Worm (Caenorhabditis elegans) whole organism, midembryonic: ENCODE results near the gene C47D12.5.
"Not testable (repeated sequence)": the region's sequence is repeated elsewhere in the genome, so short reads cannot be mapped to it uniquely, and the experiment has no call there.

Experiments used
- T22C8.4 ChIP-seq: fragments of 200-800 bp; sonication (Bioruptor generic); IDR thresholded peaks from 2 replicates; pipeline ENCODE4 v1.3.6; 2022; ENCODE audit warnings: missing genetic modification characterization, missing compliant biosample characterization
- cog-1 ChIP-seq: sonication (generic microtip); optimal IDR thresholded peaks from 2 replicates; lab custom pipeline; 2016; ENCODE audit warnings: missing genetic modification characterization, missing compliant biosample characterization
- flt-1 ChIP-seq: fragments of 200-800 bp; sonication (Bioruptor generic); IDR thresholded peaks from 2 replicates; pipeline ENCODE4 v1.3.6; 2022; ENCODE audit warnings: missing genetic modification characterization, missing compliant biosample characterization
- klf-2 ChIP-seq: fragments of 200-800 bp; sonication (Bioruptor generic); conservative IDR thresholded peaks from 2 replicates; pipeline ENCODE4 v1.3.6; 2022; ENCODE audit warnings: missing genetic modification reagents, missing genetic modification characterization, missing compliant biosample characterization
- ref-1 ChIP-seq: fragments of 200-800 bp; sonication (Bioruptor generic); conservative IDR thresholded peaks from 2 replicates; pipeline ENCODE4 v1.3.6; 2022; ENCODE audit warnings: missing genetic modification reagents, missing genetic modification characterization, missing compliant biosample characterization
- tab-1 ChIP-seq: fragments of 200-800 bp; sonication (Bioruptor generic); IDR thresholded peaks from 2 replicates; pipeline ENCODE4 v1.3.6; 2022; ENCODE audit warnings: missing genetic modification characterization, missing compliant biosample characterization
- ztf-23 ChIP-seq: fragments of 200-800 bp; sonication (Bioruptor generic); IDR thresholded peaks from 2 replicates; pipeline ENCODE4 v1.3.6; 2022; ENCODE audit warnings: missing genetic modification reagents, missing genetic modification characterization, missing compliant biosample characterization
- ztf-29 ChIP-seq: fragments of 200-800 bp; sonication (Bioruptor generic); IDR thresholded peaks from 2 replicates; pipeline ENCODE4 v1.3.6; 2022; ENCODE audit warnings: missing genetic modification reagents, missing genetic modification characterization, missing compliant biosample characterization

DNA sequence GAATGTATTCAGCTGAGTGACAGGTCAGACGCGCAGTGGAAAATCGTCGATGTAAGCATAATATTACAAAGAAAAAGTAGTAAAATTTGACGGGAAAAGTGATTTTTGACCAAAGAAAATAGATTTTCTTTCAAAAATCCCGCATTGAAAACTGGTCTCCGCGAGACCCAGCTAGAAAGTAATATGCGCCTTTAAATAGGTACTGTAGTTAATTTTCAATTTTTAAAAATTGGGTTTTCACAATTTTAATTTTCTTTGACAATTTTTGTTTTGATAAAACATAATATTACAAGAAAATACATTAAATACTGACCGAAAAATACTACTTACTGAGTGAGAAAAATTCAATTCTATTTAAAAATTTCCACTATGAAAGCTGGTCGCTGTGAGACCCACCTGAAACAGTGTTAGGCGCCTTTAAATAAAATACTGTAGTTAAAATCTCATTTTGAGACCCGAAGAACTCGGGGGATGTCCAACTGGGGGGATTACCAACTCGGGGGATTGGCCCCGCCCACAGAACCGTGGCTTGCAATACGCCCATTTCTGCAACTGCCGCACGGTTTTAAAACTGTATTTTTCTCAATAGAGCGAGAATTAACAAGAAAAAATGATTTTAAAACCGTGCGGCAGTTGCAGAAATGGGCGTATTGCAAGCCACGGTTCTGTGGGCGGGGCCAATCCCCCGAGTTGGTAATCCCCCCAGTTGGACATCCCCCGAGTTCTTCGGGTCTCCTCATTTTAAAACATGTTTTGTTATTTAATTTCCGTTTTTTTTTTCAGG lies 10.3 kb upstream of the C47D12.5 start, which contains the start of gene tars-1:
- not testable (repeated sequence) for TF ChIP-seq ztf-29; cog-1; klf-2 (GFP tag; lab: Robert Waterston, UW); T22C8.4 (GFP tag; lab: Robert Waterston, UW); ztf-23 (GFP tag; lab: Robert Waterston, UW); tab-1 (GFP tag; lab: Robert Waterston, UW); ref-1; flt-1 (GFP tag; lab: Robert Waterston, UW)
